Worm (Caenorhabditis elegans) whole organism, midembryonic: ENCODE results near the gene cyp-13A5.

ENCODE experiments used
- flt-1 ChIP-seq: fragments of 200-800 bp; sonication (Bioruptor generic); IDR thresholded peaks from 2 replicates; pipeline ENCODE4 v1.3.6; 2022; ENCODE audit warnings: missing genetic modification characterization, missing compliant biosample characterization
- klf-2 ChIP-seq: fragments of 200-800 bp; sonication (Bioruptor generic); conservative IDR thresholded peaks from 2 replicates; pipeline ENCODE4 v1.3.6; 2022; ENCODE audit warnings: missing genetic modification reagents, missing genetic modification characterization, missing compliant biosample characterization
- med-1 ChIP-seq: sonication (generic microtip); optimal IDR thresholded peaks from 2 replicates; lab custom pipeline; 2017; ENCODE audit warnings: missing genetic modification characterization, mild to moderate bottlenecking, missing compliant biosample characterization, antibody characterized with exemption, missing genetic modification reagents; ENCODE audit not compliant: insufficient read depth
- tab-1 ChIP-seq: fragments of 200-800 bp; sonication (Bioruptor generic); IDR thresholded peaks from 2 replicates; pipeline ENCODE4 v1.3.6; 2022; ENCODE audit warnings: missing genetic modification characterization, missing compliant biosample characterization
- ztf-29 ChIP-seq: fragments of 200-800 bp; sonication (Bioruptor generic); IDR thresholded peaks from 2 replicates; pipeline ENCODE4 v1.3.6; 2022; ENCODE audit warnings: missing genetic modification reagents, missing genetic modification characterization, missing compliant biosample characterization

DNA sequence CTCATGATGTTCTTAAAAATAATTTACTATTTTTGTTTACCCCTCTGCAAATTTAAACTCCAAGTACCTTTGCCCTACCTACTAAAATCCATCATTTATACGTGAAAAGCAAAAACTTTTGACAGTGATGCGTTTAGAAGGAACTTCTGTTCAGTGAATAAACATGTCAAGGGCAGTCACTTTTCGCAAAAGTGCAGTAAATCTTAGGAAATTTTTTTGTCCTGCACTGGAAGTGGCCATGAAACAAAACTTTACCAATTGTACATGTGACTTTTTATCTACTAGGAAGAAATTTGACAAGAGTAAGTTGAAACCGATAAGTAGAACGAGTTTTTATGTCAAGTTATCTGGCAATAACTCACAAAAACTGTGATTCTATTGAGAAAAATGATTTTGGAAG, 13.9 kb downstream of the cyp-13A5 start:
- TF ChIP-seq ztf-29 (no peak), klf-2 (GFP tag; lab: Robert Waterston, UW) (no peak), med-1 (GFP tag; lab: Kevin White, UChicago) (no peak), tab-1 (GFP tag; lab: Robert Waterston, UW) (no peak), flt-1 (GFP tag; lab: Robert Waterston, UW) (no peak)
